Fruit fly (Drosophila melanogaster): ENCODE data around the gene CG15756.

Gene CG15756

DNA sequence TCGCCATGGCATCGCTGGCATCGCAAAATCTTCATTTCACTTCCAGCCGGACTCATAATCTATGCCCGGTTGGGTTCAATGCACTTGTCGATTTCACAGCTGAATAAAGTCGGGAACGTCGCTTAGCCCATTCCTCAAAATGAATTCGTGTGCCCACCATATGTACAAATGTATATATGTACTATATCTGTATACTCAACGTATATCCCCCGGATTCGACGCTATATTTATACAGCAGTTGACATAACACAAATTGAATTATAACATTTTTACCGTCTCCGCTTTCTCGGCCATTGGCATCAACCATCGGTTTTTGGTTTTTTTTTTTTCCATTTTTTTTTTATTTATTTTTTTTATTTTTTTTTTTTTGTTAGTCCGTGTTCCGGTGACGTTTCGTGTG, 36.1 kb downstream of the CG15756 start (continued):
- TF ChIP-seq CG11085 (GFP tag; IDR thresholded peaks at IDR 0.05) (no peak), CG33213 (GFP tag; optimal IDR thresholded peaks at IDR 0.05) (no peak), knrl (GFP tag; IDR thresholded peaks at IDR 0.05; ENCODE audit: partially characterized antibody) (no peak), Spps (tag; optimal IDR thresholded peaks at IDR 0.05) (no peak), CG4328 (GFP tag; optimal IDR thresholded peaks at IDR 0.05) (peak; percentile 39), CG30403 (GFP tag; optimal IDR thresholded peaks at IDR 0.05) (no peak), Ptx1 (GFP tag; IDR thresholded peaks at IDR 0.05) (no peak), vnd (GFP tag; IDR thresholded peaks at IDR 0.05; ENCODE audit: partially characterized antibody) (no peak), H2.0 (GFP tag; IDR thresholded peaks at IDR 0.05) (no peak), HLH4C (GFP tag; IDR thresholded peaks at IDR 0.05; ENCODE audit: partially characterized antibody) (no peak), CG6175 (GFP tag; IDR thresholded peaks at IDR 0.05) (no peak), C15 (GFP tag; IDR thresholded peaks at IDR 0.05) (no peak; the same call in 2 of the 3 replicates), CG10209 (GFP tag; optimal IDR thresholded peaks at IDR 0.05) (peak; percentile 21), Stat92E (GFP tag; optimal IDR thresholded peaks at IDR 0.05) (no peak), GATAe (GFP tag; conservative IDR thresholded peaks at IDR 0.05) (no peak), CG2678 (tag; optimal IDR thresholded peaks at IDR 0.05) (peak; percentile 38), Lhr (GFP tag; optimal IDR thresholded peaks at IDR 0.05) (no peak), CG34376 (GFP tag; optimal IDR thresholded peaks at IDR 0.05) (no peak)

DNA sequence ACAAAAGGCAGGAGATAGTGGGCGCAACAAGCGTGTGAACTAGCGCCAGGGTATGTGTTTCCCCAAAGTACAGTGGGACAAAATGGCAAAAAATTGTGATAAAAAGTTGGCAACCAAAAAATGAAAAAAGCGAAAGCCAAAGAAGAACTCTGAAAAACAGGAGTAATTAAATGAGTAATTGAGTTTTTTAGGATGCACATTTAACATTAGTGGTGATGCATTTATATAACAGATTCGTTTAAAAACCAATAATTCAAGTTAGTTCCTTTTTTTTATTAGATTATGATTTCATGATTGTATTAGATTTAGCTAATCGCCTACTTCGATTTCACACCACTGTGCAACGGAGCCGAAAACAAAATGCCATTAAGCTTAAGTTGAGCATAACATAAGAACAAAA, 38.2 kb downstream of the CG15756 start:
- TF ChIP-seq CG13296 (GFP tag; optimal IDR thresholded peaks at IDR 0.05) (peak; percentile 16), CG7928 (GFP tag; optimal IDR thresholded peaks at IDR 0.05) (no peak), CG17912 (GFP tag; optimal IDR thresholded peaks at IDR 0.05) (no peak), CG9727 (GFP tag; optimal IDR thresholded peaks at IDR 0.05) (peak; percentile 45), lbe (GFP tag; optimal IDR thresholded peaks at IDR 0.05) (no peak), fd102C (GFP tag; optimal IDR thresholded peaks at IDR 0.05) (no peak), CG17359 (tag; optimal IDR thresholded peaks at IDR 0.05) (peak; percentile 47), CG4820 (GFP tag; optimal IDR thresholded peaks at IDR 0.05) (peak; percentile 52), CG12219 (GFP tag; optimal IDR thresholded peaks at IDR 0.05) (peak; percentile 24), otp (GFP tag; IDR thresholded peaks at IDR 0.05) (peak; percentile 28; the same call in 1 of the 3 replicates), CG18476 (GFP tag; optimal IDR thresholded peaks at IDR 0.05) (peak; percentile 27), unc-4 (GFP tag; IDR thresholded peaks at IDR 0.05; ENCODE audit: partially characterized antibody) (no peak), CG3995 (GFP tag; optimal IDR thresholded peaks at IDR 0.05) (no peak), Mes4 (GFP tag; optimal IDR thresholded peaks at IDR 0.05) (no peak), CG5245 (GFP tag; optimal IDR thresholded peaks at IDR 0.05) (peak; percentile 43), oc (tag; optimal IDR thresholded peaks at IDR 0.05) (no peak), dmrt99B (tag; optimal IDR thresholded peaks at IDR 0.05) (peak; percentile 76), CG8478 (optimal IDR thresholded peaks at IDR 0.05) (no peak), Max (GFP tag; optimal IDR thresholded peaks at IDR 0.05) (peak; percentile 35), ara (GFP tag; IDR thresholded peaks at IDR 0.05) (peak; percentile 44; the same call in 1 of the 2 replicates), CG13287 (GFP tag; IDR thresholded peaks at IDR 0.05; ENCODE audit: partially characterized antibody) (no peak), ro (GFP tag; IDR thresholded peaks at IDR 0.05) (no peak), CG13424 (tag; optimal IDR thresholded peaks at IDR 0.05) (peak; percentile 55), Tbp (GFP tag; optimal IDR thresholded peaks at IDR 0.05) (no peak), Kr (GFP tag; optimal IDR thresholded peaks at IDR 0.05) (no peak), CG43689 (GFP tag; IDR thresholded peaks at IDR 0.05) (no peak), chif (GFP tag; optimal IDR thresholded peaks at IDR 0.05) (peak; percentile 48 to 65), B-H2 (GFP tag; optimal IDR thresholded peaks at IDR 0.05) (no peak), CG11398 (GFP tag; optimal IDR thresholded peaks at IDR 0.05) (no peak), Usf (GFP tag; optimal IDR thresholded peaks at IDR 0.05) (no peak), E2f2 (GFP tag; IDR thresholded peaks at IDR 0.05) (no peak), zen2 (GFP tag; IDR thresholded peaks at IDR 0.05; ENCODE audit: partially characterized antibody) (no peak), CG8281 (tag; optimal IDR thresholded peaks at IDR 0.05) (no peak)
